Worm (Caenorhabditis elegans): ENCODE results near the gene cest-12.

DNA sequence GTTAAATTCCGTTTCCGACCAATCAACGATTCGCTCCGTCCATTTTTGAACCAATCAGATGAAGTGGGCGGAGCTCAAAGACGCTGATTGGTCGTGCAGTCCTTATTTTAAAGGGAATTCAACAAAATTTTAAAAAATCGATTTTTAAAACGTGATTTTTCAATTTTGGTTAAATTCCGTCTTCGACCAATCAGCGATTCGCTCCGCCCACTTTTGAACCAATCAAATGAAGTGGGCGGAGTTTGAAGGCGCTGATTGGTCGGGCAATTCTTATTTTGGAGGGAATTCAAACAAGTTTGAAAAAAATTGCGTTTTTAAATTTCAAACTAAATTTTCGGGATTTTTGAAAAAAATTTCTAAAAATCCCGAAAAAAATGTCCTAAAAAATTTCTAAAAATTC is 46.2 kb upstream of the cest-12 start:
- TF ChIP-seq zim-3 (tag; optimal IDR thresholded peaks at IDR 0.05) (no peak), hmg-20 (GFP tag; IDR thresholded peaks at IDR 0.05) (no peak), pbrm-1 (GFP tag; IDR thresholded peaks at IDR 0.05) (no peak), ets-4 (GFP tag; optimal IDR thresholded peaks at IDR 0.05) (no peak), F55B11.4 (tag; optimal IDR thresholded peaks at IDR 0.05; ENCODE audit: borderline replicate concordance, insufficient read depth) (no peak), ama-1 (optimal IDR thresholded peaks at IDR 0.05) (no peak), ama-1 (GFP tag; optimal IDR thresholded peaks at IDR 0.05) (no peak), him-1 (tag; optimal IDR thresholded peaks at IDR 0.05) (no peak), B0261.1 (tag; optimal IDR thresholded peaks at IDR 0.05) (no peak), K12H6.12 (tag; optimal IDR thresholded peaks at IDR 0.05) (no peak), chd-7 (tag; optimal IDR thresholded peaks at IDR 0.05) (no peak), unc-62 (GFP tag; optimal IDR thresholded peaks at IDR 0.05) (no peak)

Measured in whole organism, young adult.